Worm (Caenorhabditis elegans): ENCODE data around the gene F37A8.2.

ce11 chrIII:3927450-3927849 lies 3.9 kb downstream of the F37A8.2 start:
- no peak for TF ChIP-seq ama-1 (optimal IDR thresholded peaks at IDR 0.05)
- TF ChIP-seq B0310.2 (tag; optimal IDR thresholded peaks at IDR 0.05), result no peak
- no peak for TF ChIP-seq flt-1 (GFP tag; IDR thresholded peaks at IDR 0.05)
- TF ChIP-seq hnd-1 (tag; optimal IDR thresholded peaks at IDR 0.05), result no peak
- TF ChIP-seq sea-1 (GFP tag; conservative IDR thresholded peaks at IDR 0.05), result no peak
- TF ChIP-seq F13C5.2 (tag; optimal IDR thresholded peaks at IDR 0.05), result no peak
- no peak for TF ChIP-seq tbx-37 (GFP tag; conservative IDR thresholded peaks at IDR 0.05)
- TF ChIP-seq pes-1 (GFP tag; IDR thresholded peaks at IDR 0.05), result no peak
- no peak for TF ChIP-seq hmg-4 (GFP tag; optimal IDR thresholded peaks at IDR 0.05)
